Worm (Caenorhabditis elegans) whole organism, dauer: ENCODE measurements around the gene Y54G2A.73.
"Not testable (repeated sequence)": the region's sequence is repeated elsewhere in the genome, so short reads cannot be mapped to it uniquely, and the experiment has no call there.

Experiments used
- unc-62 ChIP-seq: sonication (generic microtip); optimal IDR thresholded peaks from 2 replicates; lab custom pipeline; 2017; ENCODE audit warnings: missing biosample characterization, missing genetic modification reagents, missing genetic modification characterization

Gene Y54G2A.73

DNA sequence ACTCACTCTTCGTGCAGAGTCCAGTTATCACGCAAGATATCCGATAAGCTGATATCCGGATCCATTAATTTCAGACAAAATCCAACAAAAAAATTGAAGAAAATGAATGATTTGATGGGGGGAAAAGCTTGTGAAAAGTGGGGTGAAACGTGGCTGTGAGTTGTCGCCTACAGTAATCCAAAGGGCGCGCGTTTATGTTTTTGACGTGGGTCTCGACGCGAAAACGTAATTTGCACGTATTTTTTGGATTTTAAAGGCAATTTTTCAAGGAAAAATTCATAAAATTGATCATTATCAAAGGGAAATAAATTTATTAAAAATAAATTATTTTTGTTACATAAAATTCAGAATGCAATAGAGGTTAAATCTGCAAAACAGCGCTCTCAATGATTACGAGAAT, at the start of gene Y54G2A.73:
TSS of gene Y54G2A.73 (minus strand) at position 65 of the 400 bp plus-strand sequence.
- TF ChIP-seq unc-62, result no peak

DNA sequence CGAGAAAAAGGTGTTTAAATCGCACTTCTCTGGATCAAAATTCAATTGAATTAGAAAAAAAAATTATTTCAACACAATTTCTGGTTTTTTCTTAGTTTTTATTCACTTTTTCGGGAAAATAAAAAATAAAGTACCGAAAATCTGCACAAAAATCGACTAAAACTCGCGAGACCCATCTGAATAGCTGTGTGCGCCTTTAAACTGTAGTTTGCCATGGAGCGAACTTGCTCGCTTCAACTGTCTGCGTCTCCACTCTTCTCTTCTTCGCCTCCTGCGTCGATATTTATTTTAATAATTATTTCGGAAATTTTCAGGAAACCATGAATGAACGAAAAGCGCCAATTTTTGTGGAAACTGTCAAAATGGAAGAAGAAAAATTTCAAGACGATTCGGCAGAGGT, 47.2 kb upstream of the Y54G2A.73 start:
- no peak for TF ChIP-seq unc-62

DNA sequence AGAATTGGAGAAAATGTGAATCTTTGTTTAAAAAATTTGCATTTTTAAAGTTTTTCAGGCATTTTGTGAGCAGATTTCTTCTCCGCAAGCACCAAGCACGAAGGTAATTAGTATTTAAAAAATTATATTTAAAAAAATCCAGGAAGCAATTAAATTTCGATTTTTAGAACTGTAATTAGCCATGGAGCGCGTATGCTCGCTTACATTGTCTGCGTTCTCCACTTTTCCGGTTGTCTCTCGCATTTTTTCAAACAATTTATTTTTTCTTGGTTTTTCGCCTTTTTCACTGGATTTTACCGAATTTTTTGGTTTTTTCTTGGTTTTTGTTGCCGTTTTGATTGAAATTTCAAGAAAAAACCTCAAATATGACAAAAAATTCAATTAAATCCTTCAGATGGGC, 46.6 kb upstream of the Y54G2A.73 start:
- TF ChIP-seq unc-62, result no peak

ce11 chrIV:3053428-3053827, 44.7 kb upstream of the Y54G2A.73 start, which contains the start of gene ivph-3:
Gene ivph-3, plus strand, starts transcription at chrIV:3053728.
- no peak for TF ChIP-seq unc-62

DNA sequence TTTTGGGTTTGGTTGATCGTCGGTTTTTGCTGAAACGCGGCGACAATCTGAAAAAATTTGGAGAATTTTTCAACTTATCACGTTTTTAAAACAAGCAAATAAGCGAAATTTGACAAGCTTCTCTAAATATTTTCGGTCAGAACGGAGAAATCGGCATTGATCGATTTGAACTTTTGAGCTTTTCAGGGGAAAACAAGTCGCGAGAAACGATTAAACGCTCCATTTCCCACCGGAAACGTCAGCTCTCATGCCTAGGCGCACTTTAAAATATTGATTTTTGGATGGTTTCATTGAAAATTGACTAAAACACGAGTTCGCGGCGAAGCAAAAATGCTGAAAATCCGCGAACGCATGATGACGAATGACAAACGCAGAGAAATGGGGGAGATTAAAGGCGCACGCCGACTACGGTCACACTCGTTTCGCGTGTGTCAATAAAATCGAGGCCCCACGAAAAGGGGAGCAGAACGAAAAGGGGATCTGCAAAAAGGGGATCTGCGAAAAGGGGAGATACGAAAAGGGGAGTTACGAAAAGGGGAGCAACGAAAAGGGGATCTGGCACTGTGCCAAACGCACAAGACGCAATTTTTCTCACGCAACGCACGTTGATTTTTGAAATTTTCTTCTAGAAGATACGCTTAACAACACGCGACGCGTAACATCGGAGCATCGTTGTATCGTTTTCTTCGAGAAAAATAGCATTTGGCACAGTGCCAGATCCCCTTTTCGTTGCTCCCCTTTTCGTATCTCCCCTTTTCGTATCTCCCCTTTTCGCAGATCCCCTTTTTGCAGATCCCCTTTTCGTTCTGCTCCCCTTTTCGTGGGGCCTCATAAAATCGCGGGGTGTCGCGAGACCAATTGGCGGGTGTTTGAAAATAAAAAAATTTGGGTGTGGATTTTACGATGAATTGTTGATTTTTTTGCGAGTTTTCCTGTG, 41.6 kb upstream of the Y54G2A.73 start, which contains the start of gene eel-1:
TSS of gene eel-1 (minus strand) at position 51 of the 937 bp plus-strand sequence.
- not testable (repeated sequence) for TF ChIP-seq unc-62

ce11 chrIV:3046889-3047288, 38.2 kb upstream of the Y54G2A.73 start:
- TF ChIP-seq unc-62, result no peak

ce11 chrIV:3046009-3046408, 37.3 kb upstream of the Y54G2A.73 start:
- TF ChIP-seq unc-62, result no peak

- TF ChIP-seq unc-62, result no peak
These were observed 35.5 kb upstream of the Y54G2A.73 start for ce11 chrIV:3044158-3044557.

ce11 chrIV:3038740-3039139, 30.0 kb upstream of the Y54G2A.73 start:
- no peak for TF ChIP-seq unc-62

DNA sequence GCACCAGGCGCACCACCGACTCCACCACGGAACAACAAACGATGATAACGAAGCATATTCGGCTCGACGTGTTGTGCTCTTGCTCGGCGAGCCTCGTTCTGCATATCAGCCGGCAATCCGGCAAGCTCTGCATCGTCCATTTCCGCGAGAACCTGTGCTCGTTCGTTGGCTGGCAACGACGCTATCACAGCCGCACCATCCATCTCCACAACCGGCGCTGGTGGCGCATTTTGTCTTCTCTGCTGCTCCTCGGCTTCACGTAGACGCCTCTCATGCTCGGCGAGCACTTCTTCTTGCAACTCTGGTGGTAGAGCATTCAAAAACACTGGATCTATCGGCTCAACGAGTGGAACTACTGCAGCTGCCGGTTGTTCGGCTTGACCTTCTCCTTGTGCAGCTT, 29.2 kb upstream of the Y54G2A.73 start:
- TF ChIP-seq unc-62, result no peak

- TF ChIP-seq unc-62, result no peak
These were observed 26.7 kb upstream of the Y54G2A.73 start for ce11 chrIV:3035375-3035774.

DNA sequence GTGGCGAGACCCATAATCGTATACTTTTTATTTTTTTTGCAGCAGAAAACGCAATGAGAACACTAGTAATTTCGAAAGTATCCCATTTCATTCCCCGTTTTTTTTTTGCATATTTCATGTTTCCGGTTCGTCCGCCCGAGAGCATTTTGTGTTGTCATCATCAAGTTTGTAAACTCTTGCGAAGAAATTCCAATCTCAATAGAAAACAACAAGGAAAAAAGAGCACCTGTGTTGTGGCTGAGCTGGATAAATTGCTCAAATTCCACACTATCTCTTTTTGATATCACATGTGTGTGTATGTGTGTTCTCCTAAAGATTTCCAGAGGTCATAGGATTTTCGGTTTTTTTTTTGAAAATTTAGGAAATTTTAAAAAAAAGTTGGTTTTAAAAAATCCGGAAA, 23.3 kb upstream of the Y54G2A.73 start:
- no peak for TF ChIP-seq unc-62

DNA sequence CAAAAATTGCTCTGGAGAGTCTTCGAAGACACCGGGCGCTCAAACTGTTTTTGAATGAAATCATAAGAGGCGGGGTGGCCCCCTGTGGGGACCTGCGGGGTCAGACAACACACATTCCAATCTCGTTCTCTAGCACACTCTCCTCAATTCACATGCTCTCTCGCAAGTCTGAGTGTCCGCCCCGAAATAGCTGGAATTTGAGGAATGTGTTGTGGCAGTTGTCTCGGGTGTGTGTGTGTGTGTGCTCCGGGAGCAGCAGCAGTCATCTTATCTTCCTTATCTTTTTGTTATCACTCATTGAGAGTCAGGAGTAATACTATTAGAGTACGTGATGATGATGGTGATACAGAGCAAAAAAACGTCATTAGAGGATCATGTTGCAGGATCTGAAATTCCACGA, 21.2 kb upstream of the Y54G2A.73 start:
- TF ChIP-seq unc-62, result no peak

- no peak for TF ChIP-seq unc-62
These were observed 20.1 kb upstream of the Y54G2A.73 start, which contains the start of gene ndnf-1 for ce11 chrIV:3028842-3029241. Gene ndnf-1, minus strand, starts transcription at chrIV:3028942.

ce11 chrIV:3025874-3026609, 17.4 kb upstream of the Y54G2A.73 start:
- no peak for TF ChIP-seq unc-62

DNA sequence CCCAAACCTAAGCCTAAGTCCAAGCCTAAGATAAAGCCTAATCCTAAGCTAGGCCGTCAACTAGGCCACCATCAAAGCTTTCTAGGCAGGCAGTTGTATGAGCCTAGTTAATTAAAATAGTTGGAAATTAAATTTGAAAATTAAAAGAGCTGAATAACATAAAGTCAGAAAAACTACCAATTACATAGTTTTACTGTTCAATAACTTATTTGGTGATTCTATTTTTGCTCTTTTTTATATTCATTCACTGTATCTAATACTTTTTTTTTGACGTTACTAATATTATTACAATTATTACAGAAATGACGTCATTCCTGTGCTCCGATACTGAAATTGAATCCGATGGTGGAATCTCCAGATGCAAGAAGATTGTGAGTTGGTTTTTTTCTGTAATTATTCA, 10.7 kb upstream of the Y54G2A.73 start, which contains the start of gene lin-22:
TSS of gene lin-22 (plus strand) at position 301 of the 400 bp plus-strand sequence.
- no peak for TF ChIP-seq unc-62

DNA sequence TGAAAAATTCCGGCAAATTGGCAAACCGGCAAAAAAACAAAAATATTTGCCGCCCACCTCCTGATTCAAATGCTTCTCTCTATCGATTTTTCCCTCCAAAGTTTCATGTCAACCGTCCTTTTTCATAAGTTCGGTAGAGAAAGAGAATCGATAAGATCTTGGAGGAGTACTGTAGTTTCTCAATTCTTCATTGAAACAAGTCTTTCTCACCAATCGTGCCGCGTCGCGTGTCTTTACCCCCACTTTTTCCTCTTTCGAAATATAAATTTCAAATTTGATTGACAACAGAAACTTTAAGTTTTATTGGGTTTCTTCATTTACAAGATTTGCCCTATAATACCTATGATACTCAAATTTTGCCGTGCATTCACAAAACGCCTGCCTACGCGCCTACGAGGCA, 9.9 kb upstream of the Y54G2A.73 start:
- no peak for TF ChIP-seq unc-62
